Fruit fly (Drosophila melanogaster): ENCODE results near the gene Elo68beta.
A peak's percentile ranks its signal among the peaks of the same experiment; 100 is the strongest.

The Elo68beta gene

DNA sequence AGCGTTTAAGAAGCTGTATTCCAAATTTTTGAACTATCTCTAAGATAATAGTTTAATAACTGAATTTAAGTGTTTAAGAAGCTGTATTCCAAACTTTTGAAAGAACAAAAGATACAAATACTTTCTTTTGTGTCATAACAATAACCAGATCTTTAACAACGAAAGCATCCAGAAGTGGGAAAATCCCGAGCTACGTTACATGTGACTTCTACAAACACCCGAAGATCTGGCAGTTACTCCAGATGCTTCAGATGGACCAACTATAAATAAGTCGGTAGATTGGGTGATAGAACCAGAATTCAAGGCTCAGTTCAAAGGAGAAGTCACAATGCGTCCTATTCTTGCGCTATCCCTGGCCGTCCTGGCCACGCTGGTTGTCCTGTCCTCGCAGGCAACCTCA, 6.4 kb upstream of the Elo68beta start, which contains the start of gene CG12522:
CG12522 (plus strand) TSS at position 301 of the 400 bp plus-strand sequence.
- TF ChIP-seq CG15710 (tag; optimal IDR thresholded peaks at IDR 0.05) (no peak), CG32121 (GFP tag; IDR thresholded peaks at IDR 0.05) (no peak), gl (tag; optimal IDR thresholded peaks at IDR 0.05) (no peak)

DNA sequence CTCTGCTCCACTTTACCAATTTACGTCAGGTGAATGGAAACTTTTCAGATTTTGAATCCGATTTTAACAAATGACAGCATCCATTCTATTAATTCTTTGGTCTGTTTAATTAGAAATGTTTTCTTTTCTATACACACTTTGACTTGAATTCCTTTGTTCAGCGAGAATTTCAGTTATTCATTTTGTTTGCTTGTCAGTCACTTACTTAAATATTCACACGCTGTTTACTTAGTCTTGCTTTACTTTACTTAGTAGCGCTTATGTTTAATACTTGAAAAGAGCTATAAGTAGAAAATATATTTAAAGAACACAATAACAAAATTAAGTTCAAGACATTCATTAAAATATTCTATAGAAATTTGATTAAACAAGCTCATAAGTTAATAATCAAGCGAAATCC, 5.9 kb upstream of the Elo68beta start, which contains the start of gene CG32073:
CG32073 (minus strand) TSS at position 151 of the 400 bp plus-strand sequence.
- no peak for TF ChIP-seq CG14655 (GFP tag; optimal IDR thresholded peaks at IDR 0.05)
- TF ChIP-seq Pif1A (GFP tag; optimal IDR thresholded peaks at IDR 0.05) = no peak
- no peak for TF ChIP-seq CG10348 (GFP tag; IDR thresholded peaks at IDR 0.05)
- no peak for TF ChIP-seq Snoo (tag; optimal IDR thresholded peaks at IDR 0.05)
- TF ChIP-seq CG9948 (tag; optimal IDR thresholded peaks at IDR 0.05) = no peak
- no peak for TF ChIP-seq CG17806 (tag; optimal IDR thresholded peaks at IDR 0.05)
- no peak for TF ChIP-seq CG4496 (GFP tag; IDR thresholded peaks at IDR 0.05)
- no peak for TF ChIP-seq Ets98B (GFP tag; IDR thresholded peaks at IDR 0.05)
- TF ChIP-seq CG12605 (GFP tag; IDR thresholded peaks at IDR 0.05) = no peak
- TF ChIP-seq EcR (GFP tag; optimal IDR thresholded peaks at IDR 0.05) = no peak
- TF ChIP-seq CG13204 (GFP tag; optimal IDR thresholded peaks at IDR 0.05) = no peak
- TF ChIP-seq CG8159 (tag; optimal IDR thresholded peaks at IDR 0.05) = no peak
- no peak for TF ChIP-seq gl (tag; optimal IDR thresholded peaks at IDR 0.05)
- TF ChIP-seq D1 (tag; optimal IDR thresholded peaks at IDR 0.05) = no peak
- no peak for TF ChIP-seq CG8301 (tag; optimal IDR thresholded peaks at IDR 0.05)
- no peak for TF ChIP-seq fd96Ca (GFP tag; IDR thresholded peaks at IDR 0.05)

DNA sequence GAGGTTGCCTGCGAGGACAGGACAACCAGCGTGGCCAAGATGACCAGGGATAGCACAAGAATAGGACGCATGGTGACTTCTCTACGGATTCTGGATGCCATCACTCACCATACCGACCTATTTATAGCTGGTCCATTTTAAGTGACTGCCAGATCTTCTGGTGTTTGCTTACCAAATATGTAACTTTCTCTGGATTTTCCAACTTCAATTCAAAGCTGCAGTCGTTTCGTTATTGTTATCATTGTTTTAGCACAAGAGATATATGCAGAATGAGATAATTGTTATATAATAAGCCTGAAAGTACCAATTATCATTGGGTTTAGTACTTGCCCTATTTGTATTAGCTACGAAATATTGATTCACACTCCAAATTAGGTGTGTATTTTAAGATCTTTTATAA, 2.3 kb upstream of the Elo68beta start, which contains the start of gene CG32071:
CG32071 (minus strand) TSS at position 101 of the 400 bp plus-strand sequence.
- TF ChIP-seq CG14655 (GFP tag; optimal IDR thresholded peaks at IDR 0.05) = no peak
- TF ChIP-seq CG32121 (GFP tag; IDR thresholded peaks at IDR 0.05) = no peak
- no peak for TF ChIP-seq Pif1B (GFP tag; optimal IDR thresholded peaks at IDR 0.05)
- no peak for TF ChIP-seq Snoo (tag; optimal IDR thresholded peaks at IDR 0.05)

DNA sequence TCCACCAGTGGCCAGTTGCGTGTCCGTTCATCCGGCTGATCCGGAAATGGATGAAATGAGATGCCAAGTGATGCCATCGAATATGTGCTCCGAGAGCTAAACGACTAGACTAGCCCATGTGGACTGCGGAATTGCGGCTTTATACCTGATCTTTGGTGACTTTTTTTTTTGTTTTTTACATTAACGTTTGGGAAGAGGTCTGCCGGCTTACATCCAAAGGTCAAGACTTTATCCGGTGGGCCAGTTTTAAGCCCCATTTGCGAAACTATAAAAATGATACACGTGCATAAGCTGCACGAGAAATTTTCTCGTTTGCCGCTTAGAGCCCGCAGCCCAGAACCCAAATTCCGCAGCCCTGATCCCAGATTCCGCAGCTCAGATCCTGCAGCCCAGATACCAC, 1.4 kb upstream of the Elo68beta start, which contains the start of gene Elo68alpha:
Elo68alpha (minus strand) TSS at position 101 of the 400 bp plus-strand sequence.
- TF ChIP-seq CG14655 (GFP tag; optimal IDR thresholded peaks at IDR 0.05) (no peak), Snoo (tag; optimal IDR thresholded peaks at IDR 0.05) (no peak)

DNA sequence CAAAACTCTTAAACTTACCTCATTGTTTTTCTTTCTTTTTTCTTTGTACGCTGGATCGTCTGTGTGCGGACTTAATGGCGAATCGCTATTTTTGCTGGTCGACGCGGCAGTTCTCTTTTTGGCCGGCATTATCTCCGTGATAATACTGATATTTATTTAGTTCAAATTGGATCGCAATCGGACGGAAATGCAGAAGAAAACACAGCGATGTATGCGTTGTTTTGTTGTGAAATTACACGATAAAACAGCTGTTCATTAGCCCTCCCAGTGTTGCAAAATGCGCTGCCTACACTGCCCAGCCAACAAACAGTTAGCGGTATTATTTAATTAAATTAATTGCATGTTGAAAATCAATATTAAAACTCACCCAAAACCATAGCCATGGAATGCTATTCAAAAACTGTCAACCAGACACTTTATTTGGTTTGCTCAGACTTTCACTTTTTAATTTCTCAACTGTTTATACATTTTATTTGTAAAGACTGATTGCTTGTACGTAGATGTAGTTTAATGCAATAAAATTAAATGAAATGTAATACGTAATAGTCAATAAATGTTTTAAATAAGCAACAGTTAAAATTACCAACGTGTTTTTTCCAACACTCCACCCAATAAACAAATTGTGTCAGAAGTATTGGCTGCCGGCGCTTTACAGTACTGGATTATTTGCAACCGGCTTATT, 3.4 kb downstream of the Elo68beta start, which contains the start of the genes Irbp18 and APP-BP1:
Irbp18 (minus strand) TSS at position 205 of the 682 bp plus-strand sequence.
APP-BP1 (plus strand) TSS at position 431 of the 682 bp plus-strand sequence.
- TF ChIP-seq Pif1B (GFP tag; optimal IDR thresholded peaks at IDR 0.05) (peak; percentile 94), D1 (tag; optimal IDR thresholded peaks at IDR 0.05) (peak; percentile 89), Ets98B (GFP tag; IDR thresholded peaks at IDR 0.05) (peak; percentile 89), CG14655 (GFP tag; optimal IDR thresholded peaks at IDR 0.05) (peak; percentile 94), CG4496 (GFP tag; IDR thresholded peaks at IDR 0.05) (peak; percentile 93), Snoo (tag; optimal IDR thresholded peaks at IDR 0.05) (peak; percentile 93), CG34367 (tag; optimal IDR thresholded peaks at IDR 0.05) (peak; percentile 91), CG12605 (GFP tag; IDR thresholded peaks at IDR 0.05) (peak; percentile 76), CG8301 (tag; optimal IDR thresholded peaks at IDR 0.05) (peak; percentile 93), CG32121 (GFP tag; IDR thresholded peaks at IDR 0.05) (peak; percentile 89), CG13204 (GFP tag; optimal IDR thresholded peaks at IDR 0.05) (no peak), gl (tag; optimal IDR thresholded peaks at IDR 0.05) (peak; percentile 80), CG8159 (tag; optimal IDR thresholded peaks at IDR 0.05) (peak; percentile 91), fd96Ca (GFP tag; IDR thresholded peaks at IDR 0.05) (peak; percentile 91), CG15710 (tag; optimal IDR thresholded peaks at IDR 0.05) (peak; percentile 90), CG9948 (tag; optimal IDR thresholded peaks at IDR 0.05) (peak; percentile 91), CG17806 (tag; optimal IDR thresholded peaks at IDR 0.05) (peak; percentile 89), Pif1A (GFP tag; optimal IDR thresholded peaks at IDR 0.05) (peak; percentile 96), CG10348 (GFP tag; IDR thresholded peaks at IDR 0.05) (peak; percentile 72), rn (GFP tag; IDR thresholded peaks at IDR 0.05) (peak; percentile 77), EcR (GFP tag; optimal IDR thresholded peaks at IDR 0.05) (no peak)

DNA sequence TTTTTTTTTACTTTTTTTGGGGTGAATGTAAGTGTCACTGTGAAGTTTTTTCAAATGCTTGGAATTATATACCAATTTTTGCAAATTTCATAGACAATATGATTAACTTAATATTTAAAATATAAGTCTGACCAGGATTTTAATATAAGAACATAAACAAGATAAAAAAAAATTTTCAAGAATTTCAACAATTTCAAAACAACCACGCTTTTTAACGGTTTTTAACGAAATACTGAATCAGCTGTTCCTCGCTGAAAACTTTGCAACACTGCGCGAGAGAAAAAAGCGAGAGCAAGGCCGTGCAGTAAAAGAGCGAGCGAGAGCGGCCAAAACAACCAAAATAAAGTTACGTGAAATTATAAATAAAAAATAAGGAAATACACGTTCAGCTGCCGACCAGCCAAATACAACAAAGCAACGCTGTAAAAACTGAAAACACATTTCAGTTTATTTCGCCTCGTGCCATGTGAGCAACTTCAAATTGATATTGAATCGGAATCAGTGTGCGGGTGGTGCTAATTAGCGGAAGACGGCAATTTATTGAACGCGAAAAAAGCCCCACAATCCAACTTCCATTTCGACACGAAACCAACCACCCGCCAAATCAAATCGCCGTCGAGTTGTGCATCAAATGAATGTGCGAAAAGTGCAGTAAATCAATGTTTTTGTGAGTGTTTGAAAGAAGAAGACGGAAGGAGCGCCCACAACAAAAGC, 5.1 kb downstream of the Elo68beta start, which contains the start of the genes CG46439, Iyd and CG33947:
CG46439 (minus strand) TSS at position 51 of the 714 bp plus-strand sequence.
Iyd (minus strand) TSS at position 51 of the 714 bp plus-strand sequence.
CG33947 (plus strand) TSS at position 302 of the 714 bp plus-strand sequence.
- TF ChIP-seq CG8301 (tag; optimal IDR thresholded peaks at IDR 0.05) = peak; percentile 76
- TF ChIP-seq Snoo (tag; optimal IDR thresholded peaks at IDR 0.05) = peak; percentile 42
- peak; percentile 94 for TF ChIP-seq CG12605 (GFP tag; IDR thresholded peaks at IDR 0.05)
- TF ChIP-seq Ets98B (GFP tag; IDR thresholded peaks at IDR 0.05) = peak; percentile 76
- no peak for TF ChIP-seq EcR (GFP tag; optimal IDR thresholded peaks at IDR 0.05)
- TF ChIP-seq CG10348 (GFP tag; IDR thresholded peaks at IDR 0.05) = no peak
- peak; percentile 61 for TF ChIP-seq CG17806 (tag; optimal IDR thresholded peaks at IDR 0.05)
- TF ChIP-seq fd96Ca (GFP tag; IDR thresholded peaks at IDR 0.05) = peak; percentile 82
- peak; percentile 71 for TF ChIP-seq CG8159 (tag; optimal IDR thresholded peaks at IDR 0.05)
- peak; percentile 69 for TF ChIP-seq D1 (tag; optimal IDR thresholded peaks at IDR 0.05)
- peak; percentile 88 for TF ChIP-seq Pif1A (GFP tag; optimal IDR thresholded peaks at IDR 0.05)
- TF ChIP-seq CG13204 (GFP tag; optimal IDR thresholded peaks at IDR 0.05) = peak; percentile 13
- TF ChIP-seq Pif1B (GFP tag; optimal IDR thresholded peaks at IDR 0.05) = peak; percentile 87
- 0 out of 2 replicates have a peak, but pooled peaks have one; percentile 6 for TF ChIP-seq rn (GFP tag; IDR thresholded peaks at IDR 0.05)
- peak; percentile 61 for TF ChIP-seq CG15710 (tag; optimal IDR thresholded peaks at IDR 0.05)
- TF ChIP-seq CG14655 (GFP tag; optimal IDR thresholded peaks at IDR 0.05) = peak; percentile 74
- peak; percentile 41 for TF ChIP-seq CG9948 (tag; optimal IDR thresholded peaks at IDR 0.05)
- peak; percentile 93 for TF ChIP-seq gl (tag; optimal IDR thresholded peaks at IDR 0.05)
- peak; percentile 83 for TF ChIP-seq CG4496 (GFP tag; IDR thresholded peaks at IDR 0.05)
- peak; percentile 69 for TF ChIP-seq CG32121 (GFP tag; IDR thresholded peaks at IDR 0.05)
- peak; percentile 51 for TF ChIP-seq CG34367 (tag; optimal IDR thresholded peaks at IDR 0.05)
